Worm (Caenorhabditis elegans) whole organism, L4 larva: ENCODE results near the gene hrde-2.

ENCODE experiments used
- dpl-1 ChIP-seq: fragments of 150-350 bp; optimal IDR thresholded peaks from 2 replicates; lab custom pipeline; 2014; ENCODE audit warnings: missing biosample characterization, missing genetic modification reagents, missing genetic modification characterization
- hif-1 ChIP-seq, 2 experiments: sonication (generic microtip); optimal IDR thresholded peaks; 2 replicates each; lab custom pipeline; 2016 to 2017; ENCODE audit warnings: missing compliant biosample characterization in 2 of 2, missing genetic modification characterization in 2 of 2, missing genetic modification reagents in 2 of 2, missing genotype in 2 of 2, mild to moderate bottlenecking in 1 of 2
- hlh-30 ChIP-seq: sonication (generic microtip); optimal IDR thresholded peaks from 2 replicates; lab custom pipeline; 2017; ENCODE audit warnings: antibody characterized with exemption, mild to moderate bottlenecking, missing genetic modification characterization, missing compliant biosample characterization; ENCODE audit not compliant: insufficient read depth
- lin-39 ChIP-seq: fragments of 150-350 bp; optimal IDR thresholded peaks from 2 replicates; lab custom pipeline; 2014; ENCODE audit warnings: missing biosample characterization, missing genetic modification reagents, missing genetic modification characterization
- lir-3 ChIP-seq: sonication (generic microtip); optimal IDR thresholded peaks from 2 replicates; lab custom pipeline; 2016; ENCODE audit warnings: mild to moderate bottlenecking, missing genetic modification characterization, missing compliant biosample characterization
- nhr-11 ChIP-seq: fragments of 150-350 bp; optimal IDR thresholded peaks from 2 replicates; lab custom pipeline; 2014; ENCODE audit warnings: missing biosample characterization, missing genetic modification characterization
- nhr-28 ChIP-seq: fragments of 150-350 bp; optimal IDR thresholded peaks from 2 replicates; lab custom pipeline; 2014; ENCODE audit warnings: missing biosample characterization, missing genetic modification characterization
- nhr-48 ChIP-seq: sonication (generic microtip); optimal IDR thresholded peaks from 2 replicates; lab custom pipeline; 2016; ENCODE audit warnings: mild to moderate bottlenecking, missing genetic modification characterization, missing compliant biosample characterization
- pqm-1 ChIP-seq: sonication (generic microtip); optimal IDR thresholded peaks from 2 replicates; lab custom pipeline; 2017; ENCODE audit warnings: missing biosample characterization, missing genetic modification characterization
- spr-1 ChIP-seq: sonication (generic microtip); optimal IDR thresholded peaks from 2 replicates; lab custom pipeline; 2016; ENCODE audit warnings: mild to moderate bottlenecking, missing genetic modification characterization, missing compliant biosample characterization

- no peak for TF ChIP-seq nhr-11 (tag; lab: Kevin White, UChicago)
- TF ChIP-seq hlh-30: no peak
- TF ChIP-seq hif-1 (tag; optimal IDR thresholded peaks at IDR 0.05; lab: Kevin White, UChicago): no peak
- no peak for TF ChIP-seq spr-1 (tag; lab: Kevin White, UChicago)
- no peak for TF ChIP-seq nhr-48
- no peak for TF ChIP-seq pqm-1
- no peak for TF ChIP-seq lin-39 (tag; lab: Kevin White, UChicago)
- no peak for TF ChIP-seq lir-3 (tag; lab: Kevin White, UChicago)
- TF ChIP-seq dpl-1 (GFP tag; lab: Kevin White, UChicago): no peak
- TF ChIP-seq nhr-28 (tag; lab: Kevin White, UChicago): no peak
Observed at ce11 chrV:15020732-15021131, 15.8 kb downstream of the hrde-2 start, which contains the start of gene F14H8.5.
